Worm (Caenorhabditis elegans): Measurements from ENCODE around the gene daf-42.

DNA sequence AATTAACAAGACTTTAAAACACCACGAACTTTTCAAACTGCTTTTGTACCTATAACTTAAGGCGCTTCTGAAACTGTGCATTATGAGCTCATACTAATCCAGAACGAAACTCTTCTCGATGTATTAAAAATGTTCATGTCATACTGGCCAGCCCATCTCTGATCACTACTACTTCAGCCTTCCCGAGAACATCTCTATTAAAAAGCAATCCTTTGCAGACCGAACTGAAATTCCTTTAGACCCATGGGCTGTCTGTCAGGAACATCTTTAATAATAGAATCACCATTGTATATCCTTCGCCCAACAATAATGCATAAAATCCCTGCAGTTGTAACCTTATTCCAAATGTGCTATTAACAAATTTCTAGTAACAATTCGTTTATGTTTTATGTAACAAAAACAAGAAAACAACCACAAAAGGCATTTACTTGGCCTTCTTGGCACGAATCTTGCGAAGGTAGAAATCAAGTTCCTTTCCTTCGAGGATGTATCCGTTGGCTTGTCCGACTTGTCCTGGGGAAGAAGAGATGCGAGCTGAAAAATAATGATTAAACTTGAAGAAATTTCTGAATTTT lies 33.9 kb downstream of the daf-42 start:
- TF ChIP-seq nhr-237 (tag; optimal IDR thresholded peaks at IDR 0.05) (no peak), mep-1 (tag; optimal IDR thresholded peaks at IDR 0.05) (no peak), ceh-43 (GFP tag; optimal IDR thresholded peaks at IDR 0.05) (no peak), unc-62 (GFP tag; optimal IDR thresholded peaks at IDR 0.05) (no peak), elt-1 (tag; optimal IDR thresholded peaks at IDR 0.05; ENCODE audit: borderline replicate concordance, insufficient read depth) (no peak), elt-3 (tag; optimal IDR thresholded peaks at IDR 0.05) (no peak), unc-120 (tag; optimal IDR thresholded peaks at IDR 0.05; ENCODE audit: poor library complexity, severe bottlenecking) (no peak), unc-39 (tag; optimal IDR thresholded peaks at IDR 0.05) (no peak)

All from whole organism, mixed stage, embryonic.